Fruit fly (Drosophila melanogaster) whole organism, embryonic: ENCODE data around the gene CG34461.

Experiments used
- Atf6 ChIP-seq: fragments of 200-800 bp; sonication (Bioruptor generic); IDR thresholded peaks from 2 replicates; pipeline ENCODE4 v1.3.6; 2022; ENCODE audit warnings: missing biosample characterization, missing genetic modification characterization
- Bdp1 ChIP-seq: fragments of 200-800 bp; sonication (Bioruptor generic); optimal IDR thresholded peaks from 3 replicates; lab custom pipeline; 2016; ENCODE audit warnings: missing biosample characterization, missing genetic modification characterization
- Bteb2 ChIP-seq: fragments of 200-800 bp; sonication (Bioruptor generic); optimal IDR thresholded peaks from 2 replicates; lab custom pipeline; 2016; ENCODE audit warnings: missing biosample characterization, missing genetic modification characterization
- CG11504 ChIP-seq: fragments of 200-800 bp; sonication (Bioruptor generic); optimal IDR thresholded peaks from 3 replicates; lab custom pipeline; 2019; ENCODE audit warnings: missing biosample characterization, mild to moderate bottlenecking, missing genetic modification characterization, moderate library complexity
- CG1233 ChIP-seq: fragments of 200-800 bp; sonication (Bioruptor generic); optimal IDR thresholded peaks from 4 replicates; lab custom pipeline; 2018; ENCODE audit warnings: missing biosample characterization, mild to moderate bottlenecking, missing genetic modification characterization
- CG13894 ChIP-seq: fragments of 200-800 bp; sonication (Bioruptor generic); optimal IDR thresholded peaks from 3 replicates; lab custom pipeline; 2018; ENCODE audit warnings: missing biosample characterization, mild to moderate bottlenecking, missing genetic modification characterization, moderate library complexity
- CG15269 ChIP-seq: fragments of 200-800 bp; sonication (Bioruptor generic); optimal IDR thresholded peaks from 2 replicates; lab custom pipeline; 2018; ENCODE audit warnings: missing biosample characterization, mild to moderate bottlenecking, missing genetic modification characterization, moderate library complexity
- CG15696 ChIP-seq: fragments of 200-800 bp; sonication (Bioruptor generic); optimal IDR thresholded peaks from 2 replicates; lab custom pipeline; 2019; ENCODE audit warnings: missing biosample characterization, mild to moderate bottlenecking, missing genetic modification characterization, moderate library complexity
- CG17359 ChIP-seq: fragments of 200-800 bp; sonication (Bioruptor generic); optimal IDR thresholded peaks from 3 replicates; lab custom pipeline; 2018; ENCODE audit warnings: missing biosample characterization, mild to moderate bottlenecking, missing genetic modification characterization, moderate library complexity
- CG18599 ChIP-seq: fragments of 200-800 bp; sonication (Bioruptor generic); optimal IDR thresholded peaks from 3 replicates; lab custom pipeline; 2017; ENCODE audit warnings: missing biosample characterization, missing genetic modification characterization, mild to moderate bottlenecking, moderate library complexity, missing genetic modification reagents
- CG4328 ChIP-seq: fragments of 200-800 bp; sonication (Bioruptor generic); optimal IDR thresholded peaks from 3 replicates; lab custom pipeline; 2017; ENCODE audit warnings: missing biosample characterization, missing genetic modification reagents, missing genetic modification characterization
- CG4404 ChIP-seq: fragments of 200-800 bp; sonication (Bioruptor generic); IDR thresholded peaks from 2 replicates; pipeline ENCODE4 v1.3.6; 2022; ENCODE audit warnings: missing biosample characterization, missing genetic modification characterization
- CG4820 ChIP-seq: fragments of 200-800 bp; sonication (Bioruptor generic); optimal IDR thresholded peaks from 3 replicates; lab custom pipeline; 2016; ENCODE audit warnings: missing biosample characterization, missing genetic modification characterization
- CG6689 ChIP-seq: fragments of 200-800 bp; sonication (Bioruptor generic); IDR thresholded peaks from 2 replicates; pipeline ENCODE4 v1.3.6; 2022; ENCODE audit warnings: missing biosample characterization, missing genetic modification characterization
- CG7556 ChIP-seq: fragments of 200-800 bp; sonication (Bioruptor generic); optimal IDR thresholded peaks from 2 replicates; lab custom pipeline; 2017; ENCODE audit warnings: missing biosample characterization, mild to moderate bottlenecking, missing genetic modification characterization
- CG9215 ChIP-seq: fragments of 200-800 bp; sonication (Bioruptor generic); IDR thresholded peaks from 2 replicates; pipeline ENCODE4 v1.3.6; 2022; ENCODE audit warnings: missing biosample characterization, missing genetic modification characterization
- CG9727 ChIP-seq: fragments of 200-800 bp; sonication (Bioruptor generic); optimal IDR thresholded peaks from 3 replicates; lab custom pipeline; 2017; ENCODE audit warnings: missing biosample characterization, mild to moderate bottlenecking, missing genetic modification characterization
- Chrac-16 ChIP-seq: fragments of 200-800 bp; sonication (Bioruptor generic); optimal IDR thresholded peaks from 3 replicates; lab custom pipeline; 2016; ENCODE audit warnings: missing biosample characterization, missing genetic modification characterization
- Eip74EF ChIP-seq, 2 experiments: fragments of 200-800 bp in 1 of 2; fragments of >200 bp in 1 of 2; sonication (Bioruptor generic) in 1 of 2; optimal IDR thresholded peaks; 2 replicates each; lab custom pipeline; 2017 to 2019; ENCODE audit warnings: missing biosample characterization in 2 of 2, missing genetic modification characterization in 2 of 2, mild to moderate bottlenecking in 1 of 2, moderate library complexity in 1 of 2
- Lim3 ChIP-seq: fragments of 200-800 bp; sonication (Bioruptor generic); IDR thresholded peaks from 2 replicates; pipeline ENCODE4 v1.3.6; 2022; ENCODE audit warnings: missing biosample characterization, missing genetic modification characterization
- Meics ChIP-seq: fragments of 200-800 bp; sonication (Bioruptor generic); optimal IDR thresholded peaks from 2 replicates; lab custom pipeline; 2017; ENCODE audit warnings: missing biosample characterization, mild to moderate bottlenecking, missing genetic modification characterization
- Mes4 ChIP-seq: fragments of 200-800 bp; sonication (Bioruptor generic); optimal IDR thresholded peaks from 2 replicates; lab custom pipeline; 2016; ENCODE audit warnings: missing biosample characterization, missing genetic modification characterization
- NC2β ChIP-seq: fragments of 200-800 bp; sonication (Bioruptor generic); optimal IDR thresholded peaks from 2 replicates; lab custom pipeline; 2016; ENCODE audit warnings: missing biosample characterization, missing genetic modification characterization
- Nf-YB ChIP-seq: fragments of 200-800 bp; sonication (Bioruptor generic); optimal IDR thresholded peaks from 3 replicates; lab custom pipeline; 2019; ENCODE audit warnings: missing biosample characterization, mild to moderate bottlenecking, missing genetic modification characterization, moderate library complexity
- bcd ChIP-seq: fragments of 200-800 bp; sonication (Bioruptor generic); optimal IDR thresholded peaks from 2 replicates; lab custom pipeline; 2017; ENCODE audit warnings: missing biosample characterization, mild to moderate bottlenecking, missing genetic modification characterization
- dan ChIP-seq: fragments of 200-800 bp; sonication (Bioruptor generic); IDR thresholded peaks from 2 replicates; pipeline ENCODE4 v1.3.6; 2022; ENCODE audit warnings: missing biosample characterization, missing genetic modification characterization
- danr ChIP-seq: fragments of 200-800 bp; sonication (Bioruptor generic); IDR thresholded peaks from 2 replicates; pipeline ENCODE4 v1.3.6; 2022; ENCODE audit warnings: missing biosample characterization, missing genetic modification characterization
- disco-r ChIP-seq: fragments of 200-800 bp; sonication (Bioruptor generic); optimal IDR thresholded peaks from 2 replicates; lab custom pipeline; 2016; ENCODE audit warnings: missing biosample characterization, missing genetic modification characterization
- gce ChIP-seq: fragments of 200-800 bp; sonication (Bioruptor generic); IDR thresholded peaks from 3 replicates; pipeline ENCODE4 v1.3.6; 2022; ENCODE audit warnings: missing biosample characterization, missing genetic modification characterization
- gsb-n ChIP-seq: fragments of 200-800 bp; sonication (Bioruptor generic); optimal IDR thresholded peaks from 3 replicates; lab custom pipeline; 2018; ENCODE audit warnings: missing biosample characterization, mild to moderate bottlenecking, missing genetic modification characterization
- ham ChIP-seq: fragments of 200-800 bp; sonication (Bioruptor generic); IDR thresholded peaks from 2 replicates; pipeline ENCODE4 v1.3.6; 2022; ENCODE audit warnings: missing biosample characterization, missing genetic modification characterization
- hkb ChIP-seq, 2 experiments: fragments of 200-800 bp in 1 of 2; fragments of >200 bp in 1 of 2; sonication (Bioruptor generic) in 1 of 2; IDR thresholded peaks in 1 of 2; optimal IDR thresholded peaks in 1 of 2; 2 replicates each; pipeline versions ENCODE4 v1.3.6 to Lab custom; 2017 to 2022; ENCODE audit warnings: missing biosample characterization in 1 of 2, missing genetic modification characterization in 1 of 2
- klu ChIP-seq: fragments of 200-800 bp; sonication (Bioruptor generic); IDR thresholded peaks from 2 replicates; pipeline ENCODE4 v1.3.6; 2022; ENCODE audit warnings: missing biosample characterization, missing genetic modification characterization
- lov ChIP-seq, 2 experiments: fragments of 200-800 bp in 1 of 2; fragments of >200 bp in 1 of 2; sonication (Bioruptor generic) in 1 of 2; IDR thresholded peaks in 1 of 2; optimal IDR thresholded peaks in 1 of 2; 2 replicates in 1 of 2; 3 replicates in 1 of 2; pipeline versions ENCODE4 v1.3.6 to Lab custom; 2017 to 2022; ENCODE audit warnings: missing biosample characterization in 1 of 2, missing genetic modification characterization in 1 of 2
- nau ChIP-seq: fragments of 200-800 bp; sonication (Bioruptor generic); optimal IDR thresholded peaks from 3 replicates; lab custom pipeline; 2017; ENCODE audit warnings: missing biosample characterization, mild to moderate bottlenecking, missing genetic modification characterization, missing genetic modification reagents
- nom ChIP-seq: fragments of 200-800 bp; sonication (Bioruptor generic); optimal IDR thresholded peaks from 2 replicates; lab custom pipeline; 2017; ENCODE audit warnings: missing biosample characterization, missing genetic modification characterization, mild to moderate bottlenecking, moderate library complexity, missing genetic modification reagents
- prd ChIP-seq, 3 experiments: fragments of >200 bp in 2 of 3; fragments of 200-800 bp in 1 of 3; sonication (Bioruptor generic) in 1 of 3; optimal IDR thresholded peaks in 2 of 3; IDR thresholded peaks in 1 of 3; 2 replicates in 2 of 3; 3 replicates in 1 of 3; pipeline versions ENCODE4 v1.3.6 to Lab custom; 2017 to 2022; ENCODE audit warnings: missing biosample characterization in 1 of 3, missing genetic modification characterization in 1 of 3
- pros ChIP-seq: fragments of 200-800 bp; sonication (Bioruptor generic); optimal IDR thresholded peaks from 3 replicates; lab custom pipeline; 2019; ENCODE audit warnings: missing biosample characterization, mild to moderate bottlenecking, missing genetic modification characterization, moderate library complexity
- ranshi ChIP-seq: fragments of 200-800 bp; sonication (Bioruptor generic); IDR thresholded peaks from 2 replicates; pipeline ENCODE4 v1.3.6; 2022; ENCODE audit warnings: missing biosample characterization, missing genetic modification characterization
- rib ChIP-seq: fragments of 200-800 bp; sonication (Bioruptor generic); IDR thresholded peaks from 2 replicates; pipeline ENCODE4 v1.3.6; 2022; ENCODE audit warnings: missing biosample characterization, missing genetic modification characterization
- scrt ChIP-seq: fragments of 200-800 bp; sonication (Bioruptor generic); optimal IDR thresholded peaks from 2 replicates; lab custom pipeline; 2018; ENCODE audit warnings: missing biosample characterization, mild to moderate bottlenecking, missing genetic modification characterization, moderate library complexity
- sisA ChIP-seq: fragments of 200-800 bp; sonication (Bioruptor generic); IDR thresholded peaks from 2 replicates; pipeline ENCODE4 v1.3.6; 2022; ENCODE audit warnings: missing biosample characterization, missing genetic modification characterization
- slou ChIP-seq: fragments of 200-800 bp; sonication (Bioruptor generic); optimal IDR thresholded peaks from 3 replicates; lab custom pipeline; 2016; ENCODE audit warnings: missing biosample characterization, missing genetic modification characterization
- slp2 ChIP-seq: fragments of 200-800 bp; sonication (Bioruptor generic); optimal IDR thresholded peaks from 2 replicates; lab custom pipeline; 2016; ENCODE audit warnings: missing biosample characterization, missing genetic modification characterization
- tgo ChIP-seq: fragments of 200-800 bp; sonication (Bioruptor generic); IDR thresholded peaks from 3 replicates; pipeline ENCODE4 v1.3.6; 2022; ENCODE audit warnings: missing biosample characterization, missing genetic modification characterization
- yki ChIP-seq: fragments of >200 bp; optimal IDR thresholded peaks from 3 replicates; lab custom pipeline; 2018
- z ChIP-seq: fragments of 200-800 bp; sonication (Bioruptor generic); IDR thresholded peaks from 3 replicates; pipeline ENCODE4 v1.3.6; 2022; ENCODE audit warnings: missing biosample characterization, missing genetic modification characterization

CG34461 gene

DNA sequence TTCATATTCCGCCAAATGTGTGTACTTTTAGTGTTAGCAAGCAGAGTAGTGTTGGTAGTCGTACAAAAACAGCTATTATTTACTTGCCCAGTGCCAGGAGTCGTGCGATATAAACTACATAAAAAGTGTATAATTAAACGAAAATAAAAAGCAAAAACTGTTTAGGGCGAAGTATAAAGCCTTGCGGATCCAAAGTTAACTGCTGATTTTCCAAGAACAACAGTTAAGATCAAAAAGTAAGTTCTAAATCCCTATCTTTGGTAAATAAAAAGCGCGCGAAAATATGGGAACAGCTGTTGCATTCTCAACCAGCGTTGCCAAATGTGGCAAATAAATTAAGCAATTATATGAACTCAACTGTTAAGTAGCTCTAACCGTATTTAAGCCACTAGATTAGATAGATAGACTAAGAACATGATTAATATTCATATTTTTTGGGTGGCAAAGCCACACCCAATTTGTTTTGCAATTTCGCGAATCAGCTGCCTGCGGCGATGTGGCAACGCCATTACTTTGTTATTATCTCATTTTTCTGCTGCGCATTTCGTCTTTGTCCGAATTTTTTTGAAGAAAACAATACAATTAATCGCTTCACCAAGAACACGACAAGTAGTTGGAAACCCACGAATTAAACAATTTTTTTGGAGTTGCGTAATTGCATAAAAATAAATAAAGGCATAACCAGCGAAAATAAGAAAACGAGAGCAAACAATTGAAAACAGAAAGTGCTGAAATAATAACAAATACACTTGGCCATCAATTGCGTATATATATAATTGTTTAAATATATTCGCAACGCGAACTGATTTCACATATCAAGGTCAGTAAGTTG is 14.8 kb downstream of the CG34461 start, which contains the start of the genes Prim1 and CG7083 (continued):
- TF ChIP-seq hkb (optimal IDR thresholded peaks at IDR 0.05; lab: Kevin White, UChicago) (peak; percentile 17), hkb (GFP tag; IDR thresholded peaks at IDR 0.05; lab: Robert Waterston, UW) (0 out of 2 replicates have a peak, but pooled peaks have one; percentile 21), Nf-YB (GFP tag; lab: Kevin White, UChicago) (no peak), nom (GFP tag; lab: Kevin White, UChicago) (peak; percentile 39), slou (GFP tag; lab: Kevin White, UChicago) (peak; percentile 38), gsb-n (tag; lab: Kevin White, UChicago) (peak; percentile 29), CG1233 (GFP tag; lab: Kevin White, UChicago) (peak; percentile 53), tgo (GFP tag; lab: Robert Waterston, UW) (peak; percentile 30; the same call in 1 of the 3 replicates), Atf6 (peak; percentile 34; the same call in 1 of the 2 replicates), CG9727 (peak; percentile 66), CG6689 (peak; percentile 37; the same call in 1 of the 2 replicates), bcd (GFP tag; lab: Kevin White, UChicago) (peak; percentile 26), Lim3 (GFP tag; lab: Robert Waterston, UW) (no peak), ranshi (GFP tag; lab: Robert Waterston, UW) (0 out of 2 replicates have a peak, but pooled peaks have one; percentile 41), z (GFP tag; lab: Robert Waterston, UW) (no peak), Chrac-16 (peak; percentile 55), yki (lab: Kevin White, UChicago) (no peak), CG13894 (tag; lab: Kevin White, UChicago) (no peak), prd (optimal IDR thresholded peaks at IDR 0.05; lab: Kevin White, UChicago) (no peak), prd (GFP tag; IDR thresholded peaks at IDR 0.05; lab: Robert Waterston, UW) (peak; percentile 59), scrt (peak; percentile 75), dan (GFP tag; lab: Robert Waterston, UW) (no peak), ham (no peak), CG11504 (tag; lab: Kevin White, UChicago) (no peak), CG15696 (tag; lab: Kevin White, UChicago) (peak; percentile 49), nau (GFP tag; lab: Kevin White, UChicago) (no peak), CG4328 (no peak), Mes4 (GFP tag; lab: Kevin White, UChicago) (peak; percentile 54), Meics (GFP tag; lab: Kevin White, UChicago) (peak; percentile 58), CG18599 (peak; percentile 77), disco-r (GFP tag; lab: Kevin White, UChicago) (no peak), Bdp1 (GFP tag; lab: Kevin White, UChicago) (peak; percentile 43), NC2β (GFP tag; lab: Kevin White, UChicago) (peak; percentile 46), CG9215 (peak; percentile 27; the same call in 1 of the 2 replicates), gce (GFP tag; lab: Robert Waterston, UW) (no peak), CG4404 (no peak), klu (GFP tag; lab: Robert Waterston, UW) (no peak), CG4820 (GFP tag; lab: Kevin White, UChicago) (peak; percentile 23), rib (peak; percentile 89), CG17359 (peak; percentile 26), danr (no peak), pros (GFP tag; lab: Kevin White, UChicago) (no peak), CG7556 (GFP tag; lab: Kevin White, UChicago) (peak; percentile 38), CG15269 (tag; lab: Kevin White, UChicago) (peak; percentile 52), lov (optimal IDR thresholded peaks at IDR 0.05; lab: Kevin White, UChicago) (no peak), lov (GFP tag; IDR thresholded peaks at IDR 0.05; lab: Robert Waterston, UW) (no peak), slp2 (GFP tag; lab: Kevin White, UChicago) (peak; percentile 55), Bteb2 (peak; percentile 51), Eip74EF (GFP tag; optimal IDR thresholded peaks at IDR 0.05; lab: Kevin White, UChicago) (no peak), sisA (GFP tag; lab: Robert Waterston, UW) (0 out of 2 replicates have a peak, but pooled peaks have one; percentile 22)
